Fruit fly (Drosophila melanogaster): ENCODE data around the gene CG14968.

Gene CG14968

dm6 chr3L:3303087-3303526, at the start of gene CG14968 (continued):
- peak; percentile 91 for TF ChIP-seq CG1602 (GFP tag; optimal IDR thresholded peaks at IDR 0.05)
- peak; percentile 62 for TF ChIP-seq Hey (tag; optimal IDR thresholded peaks at IDR 0.05)
- peak; percentile 70 to 95 for TF ChIP-seq bsh (GFP tag; optimal IDR thresholded peaks at IDR 0.05)
- peak; percentile 92 for TF ChIP-seq CG18262 (tag; optimal IDR thresholded peaks at IDR 0.05)
- TF ChIP-seq CG4707 (GFP tag; optimal IDR thresholded peaks at IDR 0.05) = peak; percentile 74
- peak; percentile 77 for TF ChIP-seq CG12219 (GFP tag; optimal IDR thresholded peaks at IDR 0.05)
- peak; percentile 92 for TF ChIP-seq CG1647 (GFP tag; optimal IDR thresholded peaks at IDR 0.05)
- TF ChIP-seq so (GFP tag; IDR thresholded peaks at IDR 0.05) = peak; percentile 97
- peak; percentile 33 for TF ChIP-seq gfzf (GFP tag; optimal IDR thresholded peaks at IDR 0.05)
- peak; percentile 90 for TF ChIP-seq Bteb2 (GFP tag; optimal IDR thresholded peaks at IDR 0.05)
- peak; percentile 71 for TF ChIP-seq CG8359 (GFP tag; optimal IDR thresholded peaks at IDR 0.05; ENCODE audit: borderline replicate concordance)
- TF ChIP-seq Dfd (GFP tag; optimal IDR thresholded peaks at IDR 0.05) = no peak
- TF ChIP-seq CG4617 (GFP tag; optimal IDR thresholded peaks at IDR 0.05; ENCODE audit: borderline replicate concordance) = peak; percentile 67
- no peak for TF ChIP-seq vnd (GFP tag; IDR thresholded peaks at IDR 0.05; ENCODE audit: partially characterized antibody)
- peak; percentile 96 for TF ChIP-seq CG2120 (GFP tag; optimal IDR thresholded peaks at IDR 0.05)
- peak; percentile 87 for TF ChIP-seq zen (tag; optimal IDR thresholded peaks at IDR 0.05)
- TF ChIP-seq corto (GFP tag; optimal IDR thresholded peaks at IDR 0.05) = peak; percentile 91
- TF ChIP-seq CG15269 (tag; optimal IDR thresholded peaks at IDR 0.05) = peak; percentile 97
- no peak for TF ChIP-seq CG4282 (GFP tag; optimal IDR thresholded peaks at IDR 0.05)
- TF ChIP-seq Adf1 (GFP tag; IDR thresholded peaks at IDR 0.05) = peak; percentile 84
- peak; percentile 61 to 97 for TF ChIP-seq Hr51 (GFP tag; optimal IDR thresholded peaks at IDR 0.05)
- TF ChIP-seq CG12236 (GFP tag; optimal IDR thresholded peaks at IDR 0.05) = peak; percentile 23
- peak; percentile 92 for TF ChIP-seq cwo (GFP tag; optimal IDR thresholded peaks at IDR 0.05)
- TF ChIP-seq knrl (GFP tag; IDR thresholded peaks at IDR 0.05; ENCODE audit: partially characterized antibody) = no peak
- TF ChIP-seq CG34376 (GFP tag; optimal IDR thresholded peaks at IDR 0.05) = peak; percentile 62
- TF ChIP-seq CG14965 (GFP tag; optimal IDR thresholded peaks at IDR 0.05; ENCODE audit: borderline replicate concordance) = no peak
- peak; percentile 88 for TF ChIP-seq CG7987 (GFP tag; optimal IDR thresholded peaks at IDR 0.05)
- TF ChIP-seq ind (GFP tag; optimal IDR thresholded peaks at IDR 0.05) = peak; percentile 94
- peak; percentile 41 for TF ChIP-seq YL-1 (GFP tag; optimal IDR thresholded peaks at IDR 0.05)
- peak; percentile 91 for TF ChIP-seq CG17385 (GFP tag; optimal IDR thresholded peaks at IDR 0.05)
- TF ChIP-seq CG14014 (GFP tag; IDR thresholded peaks at IDR 0.05) = peak; percentile 97
- peak; percentile 9 for TF ChIP-seq mirr (GFP tag; optimal IDR thresholded peaks at IDR 0.05)
- TF ChIP-seq CG4730 (GFP tag; IDR thresholded peaks at IDR 0.05) = peak; percentile 95
- peak; percentile 90 for TF ChIP-seq cas (GFP tag; IDR thresholded peaks at IDR 0.05)
- peak; percentile 96 for TF ChIP-seq caup (GFP tag; optimal IDR thresholded peaks at IDR 0.05; ENCODE audit: severe bottlenecking)
- peak; percentile 93 for TF ChIP-seq CG4424 (GFP tag; optimal IDR thresholded peaks at IDR 0.05)
- TF ChIP-seq CG12104 (GFP tag; optimal IDR thresholded peaks at IDR 0.05) = peak; percentile 95
- peak; percentile 98 for TF ChIP-seq lab (GFP tag; optimal IDR thresholded peaks at IDR 0.05)
- TF ChIP-seq Neu2 (GFP tag; optimal IDR thresholded peaks at IDR 0.05; ENCODE audit: borderline replicate concordance) = no peak
- peak; percentile 77 for TF ChIP-seq CkIIα-i1 (GFP tag; IDR thresholded peaks at IDR 0.05)
- TF ChIP-seq kah (GFP tag; optimal IDR thresholded peaks at IDR 0.05) = peak; percentile 83
- peak; percentile 97 for TF ChIP-seq CG34422 (GFP tag; IDR thresholded peaks at IDR 0.05)
- no peak for TF ChIP-seq CG16813 (GFP tag; IDR thresholded peaks at IDR 0.05; ENCODE audit: partially characterized antibody)
- peak; percentile 19 for TF ChIP-seq pnt (GFP tag; optimal IDR thresholded peaks at IDR 0.05)
- TF ChIP-seq CG12744 (GFP tag; optimal IDR thresholded peaks at IDR 0.05) = peak; percentile 62
- peak; percentile 86 for TF ChIP-seq CG9817 (tag; optimal IDR thresholded peaks at IDR 0.05)
- TF ChIP-seq lmd (GFP tag; IDR thresholded peaks at IDR 0.05) = peak; percentile 96
- TF ChIP-seq CG18764 (GFP tag; optimal IDR thresholded peaks at IDR 0.05) = peak; percentile 87
- peak; percentile 90 for TF ChIP-seq toy (GFP tag; IDR thresholded peaks at IDR 0.05)

Measured in whole organism, embryonic.